Fruit fly (Drosophila melanogaster) Kc167 (cell line): ENCODE data around the gene CG12773.

Experiments used
- h ChIP-seq: fragments of >200 bp; optimal IDR thresholded peaks from 3 replicates; lab custom pipeline; 2018; ENCODE audit warnings: missing external identifiers
- ttk ChIP-seq: sonication (Bioruptor generic); optimal IDR thresholded peaks from 2 replicates; lab custom pipeline; 2017; ENCODE audit warnings: missing external identifiers

- TF ChIP-seq h (lab: Kevin White, UChicago) (no peak), ttk (no peak)
These were observed at the start of gene CG12773, which contains the start of gene CG11417 for dm6 chrX:1353322-1354212.
